Fruit fly (Drosophila melanogaster): ENCODE results near the gene CG9269.

DNA sequence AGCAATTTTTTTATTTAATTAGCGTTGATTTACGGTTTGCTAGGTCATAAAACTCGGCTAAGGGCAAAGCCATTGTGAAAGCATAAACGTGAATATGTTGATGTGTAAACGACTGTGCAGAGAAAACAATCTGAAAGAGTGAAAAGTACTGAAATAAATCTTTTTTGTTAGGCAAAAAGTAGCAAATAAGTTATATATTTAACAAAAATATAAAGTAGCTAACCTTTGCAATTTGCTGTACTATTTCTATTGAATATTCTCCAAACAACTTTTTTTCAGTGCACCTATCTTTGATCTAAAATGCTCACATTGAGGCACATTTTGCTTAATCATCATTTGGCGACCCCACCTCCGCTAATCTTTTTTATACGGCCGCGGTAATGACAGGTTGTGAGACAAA is 19.3 kb upstream of the CG9269 start:
- TF ChIP-seq ttk (optimal IDR thresholded peaks at IDR 0.05) (no peak), h (optimal IDR thresholded peaks at IDR 0.05) (no peak)
